Fruit fly (Drosophila melanogaster): ENCODE data around the gene Abca3.

DNA sequence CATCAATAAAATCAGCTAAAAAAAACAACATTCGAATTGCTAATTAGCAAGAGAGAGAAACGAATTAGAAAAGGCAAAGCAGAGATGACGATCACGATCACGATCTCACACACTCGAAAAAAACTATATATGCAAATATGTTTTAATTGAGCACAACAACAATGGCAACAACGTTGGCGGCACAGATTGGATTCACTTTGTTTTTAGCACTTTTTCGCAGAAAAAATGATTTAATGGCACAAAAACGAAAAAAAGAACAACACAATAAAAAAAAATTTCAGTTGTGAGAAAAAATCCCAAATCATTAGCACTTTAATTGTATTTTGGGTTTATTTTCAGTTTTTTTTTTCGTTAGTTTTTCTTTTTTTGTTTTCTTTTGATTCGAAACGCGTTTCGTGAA is 25.8 kb downstream of the Abca3 start:
- TF ChIP-seq CG32264 (GFP tag; optimal IDR thresholded peaks at IDR 0.05) (no peak), sv (GFP tag; optimal IDR thresholded peaks at IDR 0.05) (no peak), pan (optimal IDR thresholded peaks at IDR 0.05) (no peak), N (GFP tag; optimal IDR thresholded peaks at IDR 0.05) (no peak), br (GFP tag; optimal IDR thresholded peaks at IDR 0.05) (no peak), jim (GFP tag; optimal IDR thresholded peaks at IDR 0.05) (no peak), foxo (GFP tag; optimal IDR thresholded peaks at IDR 0.05) (peak in 1 of 2 experiments; percentile 6)
